Worm (Caenorhabditis elegans) whole organism, L1 larva: ENCODE results near the gene C47E8.4.

ENCODE experiments used
- grh-1 ChIP-seq: fragments of 200-800 bp; sonication (Bioruptor generic); IDR thresholded peaks from 2 replicates; pipeline ENCODE4 v1.3.6; 2022; ENCODE audit warnings: missing genetic modification reagents, missing genetic modification characterization, missing compliant biosample characterization
- nhr-237 ChIP-seq: fragments of 150-350 bp; optimal IDR thresholded peaks from 2 replicates; lab custom pipeline; 2014; ENCODE audit warnings: missing biosample characterization, missing genetic modification characterization
- ztf-11 ChIP-seq, 2 experiments: sonication (generic microtip); optimal IDR thresholded peaks; 2 replicates each; lab custom pipeline; 2016 to 2017; ENCODE audit warnings: missing genetic modification characterization in 2 of 2, missing biosample characterization in 1 of 2, missing compliant biosample characterization in 1 of 2

DNA sequence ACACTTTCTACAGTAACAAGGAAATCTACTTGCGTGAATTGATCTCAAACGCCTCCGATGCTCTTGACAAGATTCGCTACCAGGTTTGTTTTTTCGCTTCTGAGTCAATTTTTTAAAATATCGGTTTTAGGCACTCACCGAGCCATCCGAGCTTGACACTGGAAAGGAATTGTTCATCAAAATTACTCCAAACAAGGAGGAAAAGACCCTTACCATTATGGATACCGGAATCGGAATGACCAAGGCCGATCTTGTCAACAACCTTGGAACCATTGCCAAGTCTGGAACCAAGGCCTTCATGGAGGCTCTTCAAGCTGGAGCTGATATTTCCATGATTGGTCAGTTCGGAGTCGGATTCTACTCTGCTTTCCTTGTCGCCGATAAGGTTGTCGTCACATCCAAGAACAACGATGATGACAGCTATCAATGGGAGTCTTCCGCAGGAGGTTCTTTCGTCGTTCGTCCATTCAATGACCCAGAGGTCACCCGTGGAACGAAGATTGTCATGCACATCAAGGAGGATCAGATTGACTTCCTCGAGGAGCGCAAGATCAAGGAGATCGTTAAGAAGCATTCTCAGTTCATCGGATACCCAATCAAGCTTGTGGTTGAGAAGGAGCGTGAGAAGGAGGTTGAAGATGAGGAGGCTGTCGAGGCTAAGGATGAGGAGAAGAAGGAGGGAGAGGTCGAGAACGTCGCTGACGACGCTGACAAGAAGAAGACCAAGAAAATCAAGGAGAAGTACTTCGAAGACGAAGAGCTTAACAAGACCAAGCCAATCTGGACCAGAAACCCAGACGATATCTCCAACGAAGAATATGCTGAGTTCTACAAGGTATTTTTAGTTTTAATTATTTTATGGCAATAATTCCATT, 1.2 kb upstream of the C47E8.4 start:
- TF ChIP-seq nhr-237 (tag; lab: Kevin White, UChicago), result no peak
- TF ChIP-seq ztf-11 (tag; optimal IDR thresholded peaks at IDR 0.05; lab: Kevin White, UChicago), result peak in 1 of 2 experiments; percentile 18
- no peak for TF ChIP-seq grh-1
